Fruit fly (Drosophila melanogaster) whole organism, prepupa: ENCODE data around the gene CG14785.

Experiments
- Blimp-1 ChIP-seq: fragments of 200-800 bp; sonication (Bioruptor generic); optimal IDR thresholded peaks from 3 replicates; lab custom pipeline; 2017; ENCODE audit warnings: missing biosample characterization, missing genetic modification characterization, mild to moderate bottlenecking, moderate library complexity, missing genetic modification reagents
- CG10631 ChIP-seq: fragments of 200-800 bp; sonication (Bioruptor generic); optimal IDR thresholded peaks from 2 replicates; lab custom pipeline; 2016; ENCODE audit warnings: missing biosample characterization, missing genetic modification characterization
- CG11902 ChIP-seq: fragments of 200-800 bp; sonication (Bioruptor generic); optimal IDR thresholded peaks from 3 replicates; lab custom pipeline; 2016; ENCODE audit warnings: missing biosample characterization, missing genetic modification characterization
- CG1621 ChIP-seq: fragments of 200-800 bp; sonication (Bioruptor generic); optimal IDR thresholded peaks from 3 replicates; lab custom pipeline; 2018; ENCODE audit warnings: missing biosample characterization, mild to moderate bottlenecking, missing genetic modification characterization
- CG16779 ChIP-seq: fragments of 200-800 bp; sonication (Bioruptor generic); optimal IDR thresholded peaks from 3 replicates; lab custom pipeline; 2017; ENCODE audit warnings: missing biosample characterization, mild to moderate bottlenecking, missing genetic modification characterization
- CG31627 ChIP-seq: fragments of 200-800 bp; sonication (Bioruptor generic); optimal IDR thresholded peaks from 3 replicates; lab custom pipeline; 2016; ENCODE audit warnings: missing biosample characterization, missing genetic modification characterization
- CG34406 ChIP-seq: fragments of 200-800 bp; sonication (Bioruptor generic); optimal IDR thresholded peaks from 3 replicates; lab custom pipeline; 2016; ENCODE audit warnings: missing biosample characterization, missing genetic modification characterization
- CG3919 ChIP-seq: fragments of 200-800 bp; sonication (Bioruptor generic); optimal IDR thresholded peaks from 3 replicates; lab custom pipeline; 2016; ENCODE audit warnings: missing biosample characterization, missing genetic modification characterization
- CG4318 ChIP-seq: fragments of 200-800 bp; sonication (Bioruptor generic); optimal IDR thresholded peaks from 3 replicates; lab custom pipeline; 2017; ENCODE audit warnings: missing biosample characterization, mild to moderate bottlenecking, missing genetic modification characterization
- CG6163 ChIP-seq: fragments of 200-800 bp; sonication (Bioruptor generic); IDR thresholded peaks from 3 replicates; pipeline ENCODE4 v1.3.6; 2022; ENCODE audit warnings: missing biosample characterization, missing genetic modification characterization
- CG6276 ChIP-seq: fragments of 200-800 bp; sonication (Bioruptor generic); optimal IDR thresholded peaks from 2 replicates; lab custom pipeline; 2017; ENCODE audit warnings: missing biosample characterization, mild to moderate bottlenecking, missing genetic modification characterization
- CG6792 ChIP-seq: fragments of 200-800 bp; sonication (Bioruptor generic); optimal IDR thresholded peaks from 3 replicates; lab custom pipeline; 2016; ENCODE audit warnings: missing biosample characterization, missing genetic modification characterization
- CG6854 ChIP-seq: fragments of 200-800 bp; sonication (Bioruptor generic); optimal IDR thresholded peaks from 2 replicates; lab custom pipeline; 2017; ENCODE audit warnings: missing biosample characterization, mild to moderate bottlenecking, missing genetic modification characterization
- CG7368 ChIP-seq: fragments of 200-800 bp; sonication (Bioruptor generic); optimal IDR thresholded peaks from 3 replicates; lab custom pipeline; 2016; ENCODE audit warnings: missing biosample characterization, missing genetic modification characterization
- CG8119 ChIP-seq: fragments of 200-800 bp; sonication (Bioruptor generic); IDR thresholded peaks from 3 replicates; pipeline ENCODE4 v1.3.6; 2022; ENCODE audit warnings: missing biosample characterization, missing genetic modification characterization
- Eip78C ChIP-seq: fragments of 200-800 bp; sonication (Bioruptor generic); peaks from one replicate; lab custom pipeline; 2016; ENCODE audit warnings: missing biosample characterization, missing genetic modification characterization
- Eip93F ChIP-seq: fragments of 200-800 bp; sonication (Bioruptor generic); optimal IDR thresholded peaks from 2 replicates; lab custom pipeline; 2016; ENCODE audit warnings: missing biosample characterization, mild to moderate bottlenecking, missing genetic modification characterization
- Ets21C ChIP-seq: fragments of 200-800 bp; sonication (Bioruptor generic); optimal IDR thresholded peaks from 3 replicates; lab custom pipeline; 2016; ENCODE audit warnings: missing biosample characterization, missing genetic modification characterization
- Ets96B ChIP-seq: fragments of 200-800 bp; optimal IDR thresholded peaks from 2 replicates; lab custom pipeline; 2019; ENCODE audit warnings: missing biosample characterization, mild to moderate bottlenecking, missing genetic modification characterization, moderate library complexity
- Gug ChIP-seq: fragments of 200-800 bp; sonication (Bioruptor generic); IDR thresholded peaks from 2 replicates; pipeline ENCODE4 v1.3.6; 2022; ENCODE audit warnings: missing biosample characterization, missing genetic modification characterization
- Hr38 ChIP-seq: sonication (Bioruptor generic); optimal IDR thresholded peaks from 2 replicates; lab custom pipeline; 2016; ENCODE audit warnings: missing biosample characterization, missing genetic modification characterization
- Hr39 ChIP-seq: fragments of 200-800 bp; sonication (Bioruptor generic); optimal IDR thresholded peaks from 2 replicates; lab custom pipeline; 2016; ENCODE audit warnings: missing biosample characterization, missing genetic modification characterization
- Hr4 ChIP-seq: fragments of 200-800 bp; sonication (Bioruptor generic); optimal IDR thresholded peaks from 3 replicates; lab custom pipeline; 2016; ENCODE audit warnings: missing biosample characterization, missing genetic modification characterization
- Lpt ChIP-seq: fragments of 200-800 bp; sonication (Bioruptor generic); optimal IDR thresholded peaks from 3 replicates; lab custom pipeline; 2016; ENCODE audit warnings: missing biosample characterization, missing genetic modification characterization
- Met ChIP-seq: fragments of 200-800 bp; sonication (Bioruptor generic); optimal IDR thresholded peaks from 3 replicates; lab custom pipeline; 2016; ENCODE audit warnings: missing biosample characterization, missing genetic modification characterization
- OdsH ChIP-seq: fragments of 200-800 bp; sonication (Bioruptor generic); optimal IDR thresholded peaks from 3 replicates; lab custom pipeline; 2016; ENCODE audit warnings: missing biosample characterization, missing genetic modification characterization
- Smox ChIP-seq: fragments of 200-800 bp; sonication (Bioruptor generic); optimal IDR thresholded peaks from 3 replicates; lab custom pipeline; 2016; ENCODE audit warnings: missing biosample characterization, missing genetic modification characterization
- Sox14 ChIP-seq: fragments of 200-800 bp; sonication (Bioruptor generic); optimal IDR thresholded peaks from 3 replicates; lab custom pipeline; 2016; ENCODE audit warnings: missing biosample characterization, missing genetic modification characterization
- Sox15 ChIP-seq: fragments of 200-800 bp; sonication (Bioruptor generic); optimal IDR thresholded peaks from 3 replicates; lab custom pipeline; 2016; ENCODE audit warnings: missing biosample characterization, missing genetic modification characterization
- acj6 ChIP-seq: fragments of 200-800 bp; sonication (Bioruptor generic); optimal IDR thresholded peaks from 3 replicates; lab custom pipeline; 2016; ENCODE audit warnings: missing biosample characterization, missing genetic modification characterization
- cyc ChIP-seq: fragments of 200-800 bp; sonication (Bioruptor generic); optimal IDR thresholded peaks from 3 replicates; lab custom pipeline; 2016; ENCODE audit warnings: missing biosample characterization, missing genetic modification characterization
- dac ChIP-seq: fragments of 200-800 bp; sonication (Bioruptor generic); optimal IDR thresholded peaks from 2 replicates; lab custom pipeline; 2017; ENCODE audit warnings: missing biosample characterization, mild to moderate bottlenecking, missing genetic modification characterization
- dsx ChIP-seq: fragments of 200-800 bp; optimal IDR thresholded peaks from 3 replicates; lab custom pipeline; 2019; ENCODE audit warnings: missing biosample characterization, mild to moderate bottlenecking, missing genetic modification characterization, moderate library complexity; ENCODE audit not compliant: poor library complexity, severe bottlenecking
- eg ChIP-seq: fragments of 200-800 bp; sonication (Bioruptor generic); IDR thresholded peaks from 3 replicates; pipeline ENCODE4 v1.3.6; 2022; ENCODE audit warnings: missing biosample characterization, missing genetic modification characterization
- esn ChIP-seq: fragments of 200-800 bp; sonication (Bioruptor generic); optimal IDR thresholded peaks from 2 replicates; lab custom pipeline; 2016; ENCODE audit warnings: missing biosample characterization, mild to moderate bottlenecking, missing genetic modification characterization, moderate library complexity
- fd59A ChIP-seq: fragments of 200-800 bp; sonication (Bioruptor generic); optimal IDR thresholded peaks from 2 replicates; lab custom pipeline; 2017; ENCODE audit warnings: missing biosample characterization, mild to moderate bottlenecking, missing genetic modification characterization, missing genetic modification reagents
- fkh ChIP-seq: fragments of 200-800 bp; sonication (Bioruptor generic); optimal IDR thresholded peaks from 3 replicates; lab custom pipeline; 2017; ENCODE audit warnings: missing biosample characterization, mild to moderate bottlenecking, missing genetic modification characterization, moderate library complexity
- net ChIP-seq: fragments of 200-800 bp; sonication (Bioruptor generic); optimal IDR thresholded peaks from 3 replicates; lab custom pipeline; 2016; ENCODE audit warnings: missing biosample characterization, missing genetic modification characterization
- pdm3 ChIP-seq: fragments of 200-800 bp; sonication (Bioruptor generic); optimal IDR thresholded peaks from 3 replicates; lab custom pipeline; 2016; ENCODE audit warnings: missing biosample characterization, missing genetic modification characterization
- salr ChIP-seq, 2 experiments: fragments of 200-800 bp; sonication (Bioruptor generic); optimal IDR thresholded peaks; 3 replicates each; lab custom pipeline; 2016 to 2018; ENCODE audit warnings: missing biosample characterization in 2 of 2, missing genetic modification characterization in 2 of 2, mild to moderate bottlenecking in 1 of 2
- svp ChIP-seq: fragments of 200-800 bp; sonication (Bioruptor generic); peaks from one replicate; lab custom pipeline; 2016; ENCODE audit warnings: missing biosample characterization, missing genetic modification characterization

The CG14785 gene

dm6 chrX:1470562-1470961 is 13.7 kb upstream of the CG14785 start, which contains the start of gene pck (continued):
- TF ChIP-seq CG7368 (GFP tag; lab: Kevin White, UChicago) (peak; percentile 51), svp (GFP tag; lab: Kevin White, UChicago) (no peak), Hr38 (GFP tag; lab: Kevin White, UChicago) (no peak), Hr4 (GFP tag; lab: Kevin White, UChicago) (no peak), cyc (GFP tag; lab: Kevin White, UChicago) (peak; percentile 66), CG6854 (GFP tag; lab: Kevin White, UChicago) (no peak), pdm3 (peak; percentile 70), CG34406 (peak; percentile 52), CG16779 (no peak), acj6 (GFP tag; lab: Kevin White, UChicago) (no peak), CG1621 (tag; lab: Kevin White, UChicago) (peak; percentile 18), OdsH (peak; percentile 67), Met (GFP tag; lab: Kevin White, UChicago) (no peak), CG10631 (GFP tag; lab: Kevin White, UChicago) (no peak), Hr39 (GFP tag; lab: Kevin White, UChicago) (peak; percentile 56), CG6163 (GFP tag; lab: Robert Waterston, UW) (peak; percentile 75), esn (GFP tag; lab: Kevin White, UChicago) (peak; percentile 76), dac (GFP tag; lab: Kevin White, UChicago) (no peak), salr (GFP tag; optimal IDR thresholded peaks at IDR 0.05; lab: Kevin White, UChicago) (peak in 1 of 2 experiments; percentile 24), Smox (GFP tag; lab: Kevin White, UChicago) (peak; percentile 65), fkh (GFP tag; lab: Kevin White, UChicago) (no peak), net (peak; percentile 52), Sox14 (GFP tag; lab: Kevin White, UChicago) (peak; percentile 71), CG8119 (GFP tag; lab: Robert Waterston, UW) (0 out of 3 replicates have a peak, but pooled peaks have one; percentile 30)

- TF ChIP-seq svp (GFP tag; lab: Kevin White, UChicago) (no peak), CG16779 (no peak), pdm3 (no peak), Gug (GFP tag; lab: Robert Waterston, UW) (no peak), net (no peak), Sox15 (no peak), Smox (GFP tag; lab: Kevin White, UChicago) (no peak), salr (GFP tag; optimal IDR thresholded peaks at IDR 0.05; lab: Kevin White, UChicago) (no peak), Ets96B (no peak), fkh (GFP tag; lab: Kevin White, UChicago) (no peak), CG31627 (GFP tag; lab: Kevin White, UChicago) (no peak), CG6276 (GFP tag; lab: Kevin White, UChicago) (no peak), acj6 (GFP tag; lab: Kevin White, UChicago) (no peak), Hr39 (GFP tag; lab: Kevin White, UChicago) (no peak), CG3919 (GFP tag; lab: Kevin White, UChicago) (no peak), OdsH (no peak), Eip78C (GFP tag; lab: Kevin White, UChicago) (no peak), CG6792 (no peak), Ets21C (GFP tag; lab: Kevin White, UChicago) (no peak)
- TF ChIP-seq, all 60 proteins: peak for 0
Observed at dm6 chrX:1469717-1470116, 12.9 kb upstream of the CG14785 start, which contains the start of gene CG32808. Gene CG32808, minus strand, starts transcription at chrX:1469817.

- TF ChIP-seq Ets96B, result no peak
- no peak for TF ChIP-seq fkh (GFP tag; lab: Kevin White, UChicago)
- TF ChIP-seq Blimp-1 (GFP tag; lab: Kevin White, UChicago), result no peak
- TF ChIP-seq salr (GFP tag; optimal IDR thresholded peaks at IDR 0.05; lab: Kevin White, UChicago), result no peak
- no peak for TF ChIP-seq cyc (GFP tag; lab: Kevin White, UChicago)
- no peak for TF ChIP-seq Hr4 (GFP tag; lab: Kevin White, UChicago)
- TF ChIP-seq CG6276 (GFP tag; lab: Kevin White, UChicago), result no peak
- no peak for TF ChIP-seq fd59A (GFP tag; lab: Kevin White, UChicago)
- no peak for TF ChIP-seq CG1621 (tag; lab: Kevin White, UChicago)
- TF ChIP-seq CG11902 (GFP tag; lab: Kevin White, UChicago), result no peak
- TF ChIP-seq CG34406, result no peak
- no peak for TF ChIP-seq eg (GFP tag; lab: Robert Waterston, UW)
- no peak for TF ChIP-seq Eip93F
- no peak for TF ChIP-seq dsx (GFP tag; lab: Kevin White, UChicago)
- TF ChIP-seq CG4318, result no peak
- no peak for TF ChIP-seq Lpt (GFP tag; lab: Kevin White, UChicago)
- TF ChIP-seq CG8119 (GFP tag; lab: Robert Waterston, UW), result no peak
- TF ChIP-seq OdsH, result no peak
Observed at dm6 chrX:1467382-1467592, 10.4 kb upstream of the CG14785 start, which contains the start of gene CG14778. Gene CG14778, plus strand, starts transcription at chrX:1467493.
